Worm (Caenorhabditis elegans) whole organism, L4 larva: ENCODE measurements around the gene Y75B8A.8.

ENCODE experiments used
- D1046.2 ChIP-seq: fragments of 200-800 bp; sonication (Bioruptor generic); IDR thresholded peaks from 2 replicates; pipeline ENCODE4 v1.3.6; 2022; ENCODE audit warnings: missing genetic modification characterization, missing compliant biosample characterization
- F26F4.8 ChIP-seq: fragments of 200-800 bp; sonication (Bioruptor generic); conservative IDR thresholded peaks from 2 replicates; pipeline ENCODE4 v1.3.6; 2022; ENCODE audit warnings: missing genetic modification characterization, missing compliant biosample characterization
- T26A8.4 ChIP-seq: fragments of 200-800 bp; sonication (Bioruptor generic); IDR thresholded peaks from 2 replicates; pipeline ENCODE4 v1.3.6; 2022; ENCODE audit warnings: missing genetic modification characterization, missing compliant biosample characterization
- arid-1 ChIP-seq: fragments of 200-800 bp; sonication (Bioruptor generic); conservative IDR thresholded peaks from 2 replicates; pipeline ENCODE4 v1.3.6; 2022; ENCODE audit warnings: missing genetic modification reagents, missing genetic modification characterization, missing compliant biosample characterization
- ceh-20 ChIP-seq: fragments of 200-800 bp; sonication (Bioruptor generic); IDR thresholded peaks from 2 replicates; pipeline ENCODE4 v1.3.6; 2022; ENCODE audit warnings: missing genetic modification reagents, missing genetic modification characterization, missing compliant biosample characterization
- ceh-32 ChIP-seq: sonication (generic microtip); optimal IDR thresholded peaks from 2 replicates; lab custom pipeline; 2016; ENCODE audit warnings: mild to moderate bottlenecking, missing genetic modification characterization, missing compliant biosample characterization; ENCODE audit not compliant: poor library complexity
- ceh-44 ChIP-seq: fragments of 200-800 bp; sonication (Bioruptor generic); IDR thresholded peaks from 2 replicates; pipeline ENCODE4 v1.3.6; 2022; ENCODE audit warnings: missing genetic modification reagents, missing genetic modification characterization, missing compliant biosample characterization
- ceh-62 ChIP-seq: sonication (generic microtip); optimal IDR thresholded peaks from 2 replicates; lab custom pipeline; 2017; ENCODE audit warnings: missing biosample characterization, missing genetic modification characterization
- ctbp-1 ChIP-seq: fragments of 200-800 bp; sonication (Bioruptor generic); IDR thresholded peaks from 2 replicates; pipeline ENCODE4 v1.3.6; 2022; ENCODE audit warnings: missing genetic modification reagents, missing genetic modification characterization, missing compliant biosample characterization
- daf-16 ChIP-seq, 3 experiments: sonication (generic microtip); optimal IDR thresholded peaks; 2 replicates each; lab custom pipeline; 2016 to 2017; ENCODE audit warnings: missing genetic modification characterization in 3 of 3, missing genetic modification reagents in 3 of 3, mild to moderate bottlenecking in 2 of 3, missing compliant biosample characterization in 2 of 3, missing biosample characterization in 1 of 3, moderate library complexity in 1 of 3
- dmd-9 ChIP-seq: fragments of 200-800 bp; sonication (Bioruptor generic); IDR thresholded peaks from 2 replicates; pipeline ENCODE4 v1.3.6; 2022; ENCODE audit warnings: missing genetic modification reagents, missing genetic modification characterization, missing compliant biosample characterization
- duxl-1 ChIP-seq: sonication (generic microtip); optimal IDR thresholded peaks from 2 replicates; lab custom pipeline; 2016; ENCODE audit warnings: mild to moderate bottlenecking, missing genetic modification characterization, moderate library complexity, missing compliant biosample characterization; ENCODE audit not compliant: poor library complexity
- dve-1 ChIP-seq: sonication (generic microtip); optimal IDR thresholded peaks from 2 replicates; lab custom pipeline; 2017; ENCODE audit warnings: antibody characterized with exemption, mild to moderate bottlenecking, missing genetic modification characterization, missing compliant biosample characterization; ENCODE audit not compliant: insufficient read depth
- egl-43 ChIP-seq: fragments of 200-800 bp; sonication (Bioruptor generic); IDR thresholded peaks from 2 replicates; pipeline ENCODE4 v1.3.6; 2022; ENCODE audit warnings: missing genetic modification reagents, missing genetic modification characterization, missing compliant biosample characterization
- fkh-10 ChIP-seq: fragments of 150-350 bp; optimal IDR thresholded peaks from 2 replicates; lab custom pipeline; 2014; ENCODE audit warnings: missing biosample characterization, missing genetic modification reagents, missing genetic modification characterization
- gei-8 ChIP-seq: fragments of 200-800 bp; sonication (Bioruptor generic); optimal IDR thresholded peaks from 2 replicates; lab custom pipeline; 2018; ENCODE audit warnings: mild to moderate bottlenecking, missing genetic modification characterization, missing compliant biosample characterization
- hif-1 ChIP-seq, 2 experiments: sonication (generic microtip); optimal IDR thresholded peaks; 2 replicates each; lab custom pipeline; 2016 to 2017; ENCODE audit warnings: missing compliant biosample characterization in 2 of 2, missing genetic modification characterization in 2 of 2, missing genetic modification reagents in 2 of 2, missing genotype in 2 of 2, mild to moderate bottlenecking in 1 of 2
- hlh-30 ChIP-seq: sonication (generic microtip); optimal IDR thresholded peaks from 2 replicates; lab custom pipeline; 2017; ENCODE audit warnings: antibody characterized with exemption, mild to moderate bottlenecking, missing genetic modification characterization, missing compliant biosample characterization; ENCODE audit not compliant: insufficient read depth
- lim-7 ChIP-seq: fragments of 200-800 bp; sonication (Bioruptor generic); IDR thresholded peaks from 2 replicates; pipeline ENCODE4 v1.3.6; 2022; ENCODE audit warnings: missing genetic modification characterization, missing compliant biosample characterization
- lin-15B ChIP-seq: fragments of 150-350 bp; sonication (generic microtip); optimal IDR thresholded peaks from 3 replicates; lab custom pipeline; 2014; ENCODE audit warnings: missing biosample characterization, missing genetic modification characterization
- lin-38 ChIP-seq: fragments of 200-800 bp; sonication (Bioruptor generic); IDR thresholded peaks from 2 replicates; pipeline ENCODE4 v1.3.6; 2022; ENCODE audit warnings: missing genetic modification reagents, missing genetic modification characterization, missing compliant biosample characterization
- madf-9 ChIP-seq: fragments of 200-800 bp; sonication (Bioruptor generic); conservative IDR thresholded peaks from 2 replicates; pipeline ENCODE4 v1.3.6; 2022; ENCODE audit warnings: missing genetic modification reagents, missing genetic modification characterization, missing compliant biosample characterization
- mxl-3 ChIP-seq: fragments of 200-800 bp; sonication (Bioruptor generic); optimal IDR thresholded peaks from 2 replicates; lab custom pipeline; 2018; ENCODE audit warnings: mild to moderate bottlenecking, missing genetic modification characterization, missing compliant biosample characterization
- nhr-10 ChIP-seq: fragments of 150-350 bp; optimal IDR thresholded peaks from 2 replicates; lab custom pipeline; 2014; ENCODE audit warnings: missing biosample characterization, missing genetic modification characterization
- nhr-102 ChIP-seq: sonication (generic microtip); optimal IDR thresholded peaks from 2 replicates; lab custom pipeline; 2016; ENCODE audit warnings: mild to moderate bottlenecking, missing genetic modification characterization, moderate library complexity, missing compliant biosample characterization
- nhr-28 ChIP-seq: fragments of 150-350 bp; optimal IDR thresholded peaks from 2 replicates; lab custom pipeline; 2014; ENCODE audit warnings: missing biosample characterization, missing genetic modification characterization
- pha-4 ChIP-seq, 2 experiments: fragments of 150-350 bp in 1 of 2; fragments of 200-800 bp in 1 of 2; sonication (Bioruptor generic) in 1 of 2; IDR thresholded peaks in 1 of 2; optimal IDR thresholded peaks in 1 of 2; 2 replicates each; pipeline versions ENCODE4 v1.3.6 to Lab custom; 2014 to 2022; ENCODE audit warnings: missing genetic modification characterization in 2 of 2, missing genetic modification reagents in 2 of 2, missing biosample characterization in 1 of 2, missing compliant biosample characterization in 1 of 2
- pqm-1 ChIP-seq: sonication (generic microtip); optimal IDR thresholded peaks from 2 replicates; lab custom pipeline; 2017; ENCODE audit warnings: missing biosample characterization, missing genetic modification characterization
- set-16 ChIP-seq: fragments of 200-800 bp; sonication (Bioruptor generic); IDR thresholded peaks from 2 replicates; pipeline ENCODE4 v1.3.6; 2022; ENCODE audit warnings: missing genetic modification reagents, missing genetic modification characterization, missing compliant biosample characterization
- snpc-1.2 ChIP-seq: fragments of 200-800 bp; sonication (Bioruptor generic); IDR thresholded peaks from 2 replicates; pipeline ENCODE4 v1.3.6; 2022; ENCODE audit warnings: missing genetic modification reagents, missing genetic modification characterization, missing compliant biosample characterization
- snpc-4 ChIP-seq: fragments of 150-350 bp; optimal IDR thresholded peaks from 2 replicates; lab custom pipeline; 2014; ENCODE audit warnings: missing biosample characterization, missing genetic modification characterization
- spr-3 ChIP-seq: fragments of 200-800 bp; sonication (Bioruptor generic); optimal IDR thresholded peaks from 2 replicates; lab custom pipeline; 2018; ENCODE audit warnings: mild to moderate bottlenecking, missing genetic modification characterization, missing compliant biosample characterization
- tra-1 ChIP-seq: fragments of 200-800 bp; sonication (Bioruptor generic); IDR thresholded peaks from 2 replicates; pipeline ENCODE4 v1.3.6; 2022; ENCODE audit warnings: missing genetic modification reagents, missing genetic modification characterization, missing compliant biosample characterization
- unc-62 ChIP-seq, 3 experiments: fragments of 150-350 bp in 1 of 3; sonication (generic microtip); optimal IDR thresholded peaks in 2 of 3; peaks in 1 of 3; 1 replicate in 1 of 3; 2 replicates in 2 of 3; lab custom pipeline; 2014 to 2017; ENCODE audit warnings: missing biosample characterization in 3 of 3, missing genetic modification characterization in 3 of 3, missing genetic modification reagents in 3 of 3, missing genotype in 1 of 3
- zag-1 ChIP-seq: fragments of 150-350 bp; optimal IDR thresholded peaks from 2 replicates; lab custom pipeline; 2014; ENCODE audit warnings: missing biosample characterization, missing genetic modification characterization
- zfp-2 ChIP-seq: sonication (generic microtip); optimal IDR thresholded peaks from 2 replicates; lab custom pipeline; 2016; ENCODE audit warnings: mild to moderate bottlenecking, missing genetic modification characterization, missing compliant biosample characterization
- zip-2 ChIP-seq: fragments of 150-350 bp; optimal IDR thresholded peaks from 2 replicates; lab custom pipeline; 2014; ENCODE audit warnings: missing biosample characterization, missing genetic modification characterization

The Y75B8A.8 gene

DNA sequence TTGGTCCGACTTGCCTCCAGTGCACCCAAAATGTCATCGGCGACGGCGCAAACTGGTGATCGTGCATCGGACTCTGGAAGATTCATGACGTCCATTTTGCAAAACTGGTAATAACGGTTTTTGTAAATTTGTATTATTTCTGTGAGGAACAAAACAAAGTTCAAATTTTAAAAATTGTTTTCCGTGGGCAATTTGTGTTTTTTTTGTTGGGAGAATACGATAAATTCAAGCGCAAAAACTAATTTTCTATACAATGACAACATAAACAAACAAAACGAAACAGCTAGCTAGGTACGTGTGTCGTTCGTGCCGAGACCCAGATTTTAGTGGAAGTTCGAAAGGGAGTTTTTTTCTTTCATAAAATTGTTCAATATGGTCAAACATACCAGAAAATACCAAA lies 22.4 kb downstream of the Y75B8A.8 start, which contains the start of gene Y75B8A.10:
Gene Y75B8A.10 (minus strand): TSS at position 101 of the 400 bp plus-strand sequence.
- no peak for TF ChIP-seq T26A8.4 (GFP tag; lab: Robert Waterston, UW)
- no peak for TF ChIP-seq hif-1 (tag; optimal IDR thresholded peaks at IDR 0.05; lab: Kevin White, UChicago)
- TF ChIP-seq snpc-1.2 (GFP tag; lab: Robert Waterston, UW), result no peak

DNA sequence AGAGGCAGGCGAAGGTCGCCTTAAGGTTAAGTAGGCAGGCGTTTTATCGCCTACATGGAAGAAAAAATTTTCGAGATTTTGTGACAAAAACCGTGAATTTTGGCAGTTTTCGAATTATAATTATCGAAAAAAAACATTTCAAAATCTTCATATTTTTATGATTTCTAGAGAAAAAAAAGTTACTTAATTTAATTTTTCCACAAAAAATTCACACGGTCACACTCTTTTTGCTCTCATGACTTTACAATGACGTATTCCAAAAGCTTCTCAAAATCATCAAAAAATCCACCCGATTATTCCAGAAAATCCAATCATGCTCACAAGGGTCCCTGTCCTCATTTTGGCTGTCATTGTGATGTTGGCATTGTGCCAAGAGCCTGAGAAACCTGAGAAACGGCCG lies 25.6 kb downstream of the Y75B8A.8 start, which contains the start of gene lury-1:
Gene lury-1 (plus strand): TSS at position 301 of the 400 bp plus-strand sequence.
- TF ChIP-seq spr-3 (GFP tag; lab: Kevin White, UChicago) (no peak), zag-1 (no peak), arid-1 (no peak), dve-1 (tag; lab: Kevin White, UChicago) (no peak), nhr-102 (tag; lab: Kevin White, UChicago) (no peak)

DNA sequence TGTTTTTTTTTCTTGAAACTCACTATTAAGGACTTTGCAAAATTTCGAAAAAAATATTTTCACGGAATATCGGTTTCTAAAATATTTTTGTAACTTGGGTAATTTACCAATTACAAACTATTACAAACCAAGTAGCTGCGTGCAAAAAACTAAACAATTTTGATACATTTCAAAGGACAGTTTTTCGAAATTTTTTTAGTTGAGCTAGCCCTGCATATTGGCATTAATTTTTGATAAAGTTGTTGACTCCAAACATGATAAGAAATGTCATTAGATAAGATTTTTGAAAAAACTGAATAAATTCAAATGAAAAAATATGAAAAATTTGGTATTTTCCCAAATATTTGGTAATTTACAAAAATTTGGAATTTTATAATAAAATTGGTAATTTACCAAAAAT lies 27.7 kb downstream of the Y75B8A.8 start:
- no peak for TF ChIP-seq gei-8 (GFP tag; lab: Kevin White, UChicago)
- no peak for TF ChIP-seq zfp-2
- peak; percentile 22 for TF ChIP-seq pqm-1 (tag; lab: Kevin White, UChicago)
- no peak for TF ChIP-seq fkh-10 (GFP tag; lab: Kevin White, UChicago)
- TF ChIP-seq tra-1 (GFP tag; lab: Robert Waterston, UW), result no peak
- TF ChIP-seq dve-1 (tag; lab: Kevin White, UChicago), result peak; percentile 12
- no peak for TF ChIP-seq nhr-10 (tag; lab: Kevin White, UChicago)
- no peak for TF ChIP-seq ceh-32 (tag; lab: Kevin White, UChicago)
- no peak for TF ChIP-seq zip-2
- no peak for TF ChIP-seq snpc-4 (tag; lab: Kevin White, UChicago)
- no peak for TF ChIP-seq lin-15B
- no peak for TF ChIP-seq daf-16 (GFP tag; optimal IDR thresholded peaks at IDR 0.05; lab: Kevin White, UChicago)
- peak; percentile 75 for TF ChIP-seq daf-16 (tag; optimal IDR thresholded peaks at IDR 0.05; lab: Kevin White, UChicago)
- no peak for TF ChIP-seq madf-9
- no peak for TF ChIP-seq lim-7 (GFP tag; lab: Robert Waterston, UW)
- no peak for TF ChIP-seq spr-3 (GFP tag; lab: Kevin White, UChicago)
- TF ChIP-seq pha-4 (GFP tag; IDR thresholded peaks at IDR 0.05; lab: Robert Waterston, UW), result no peak
- TF ChIP-seq pha-4 (tag; optimal IDR thresholded peaks at IDR 0.05; lab: Kevin White, UChicago), result no peak
- no peak for TF ChIP-seq unc-62 (GFP tag; optimal IDR thresholded peaks at IDR 0.05 in 1 of 2; lab: Kevin White, UChicago)
- TF ChIP-seq unc-62 (tag; optimal IDR thresholded peaks at IDR 0.05; lab: Kevin White, UChicago), result no peak
- TF ChIP-seq F26F4.8 (GFP tag; lab: Robert Waterston, UW), result no peak
- TF ChIP-seq, all 104 proteins: peak for 3

DNA sequence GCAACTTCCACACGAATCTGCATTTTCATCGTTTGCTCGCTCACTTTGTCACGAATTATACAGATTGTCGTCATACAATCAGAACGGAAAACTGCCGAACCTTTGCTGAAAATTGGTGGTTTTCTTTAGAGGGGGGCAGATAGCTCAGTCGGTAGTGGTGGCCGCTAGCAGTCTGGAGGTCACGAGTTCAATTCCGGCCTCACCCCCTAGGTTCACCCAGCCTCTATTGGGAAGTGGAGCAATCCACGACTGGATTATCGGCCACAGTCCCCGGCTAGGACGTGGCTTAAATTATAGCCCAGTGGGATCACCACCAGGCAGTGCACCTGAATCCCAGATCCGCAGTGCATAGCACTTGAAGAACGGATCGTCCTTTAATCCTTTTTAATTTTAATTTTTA lies 32.0 kb downstream of the Y75B8A.8 start:
- TF ChIP-seq ctbp-1 (GFP tag; lab: Robert Waterston, UW) (0 out of 2 replicates have a peak, but pooled peaks have one; percentile 10), set-16 (GFP tag; lab: Robert Waterston, UW) (peak; percentile 47; the same call in 1 of the 2 replicates), dmd-9 (GFP tag; lab: Robert Waterston, UW) (peak; percentile 45; the same call in 1 of the 2 replicates), snpc-1.2 (GFP tag; lab: Robert Waterston, UW) (0 out of 2 replicates have a peak, but pooled peaks have one; percentile 27), egl-43 (peak; percentile 55; the same call in 1 of the 2 replicates), lim-7 (GFP tag; lab: Robert Waterston, UW) (peak; percentile 54; the same call in 1 of the 2 replicates), lin-38 (peak; percentile 39; the same call in 1 of the 2 replicates)
- TF ChIP-seq, all 104 proteins: peak for 7; not testable (repeated sequence) for 97

DNA sequence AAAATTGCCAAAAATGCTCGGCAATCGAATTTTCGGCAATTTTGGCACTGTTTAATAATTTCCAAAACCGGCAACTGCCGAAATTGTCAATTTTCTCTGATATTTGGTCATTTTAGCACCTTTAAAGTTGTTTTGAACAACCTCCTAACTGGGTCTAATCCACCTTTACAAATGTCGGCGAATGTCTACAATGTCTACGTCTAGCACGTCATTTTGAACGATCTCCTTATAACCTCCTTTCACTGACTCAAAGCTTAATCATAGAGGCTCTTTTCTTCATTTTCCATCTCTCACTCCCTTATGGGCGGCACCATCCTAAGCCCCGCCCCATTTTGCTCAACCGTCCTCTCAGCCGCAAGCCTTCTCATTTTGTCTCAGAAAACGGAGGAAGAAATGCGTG lies 33.6 kb downstream of the Y75B8A.8 start, which contains the start of gene Y75B8A.44:
Gene Y75B8A.44 (plus strand): TSS at position 301 of the 400 bp plus-strand sequence.
- no peak for TF ChIP-seq duxl-1 (tag; lab: Kevin White, UChicago)
- no peak for TF ChIP-seq nhr-28
- no peak for TF ChIP-seq ceh-20 (GFP tag; lab: Robert Waterston, UW)
- TF ChIP-seq dve-1 (tag; lab: Kevin White, UChicago), result no peak
- no peak for TF ChIP-seq ceh-62 (tag; lab: Kevin White, UChicago)
- no peak for TF ChIP-seq hlh-30 (tag; lab: Kevin White, UChicago)
- no peak for TF ChIP-seq ceh-44 (GFP tag; lab: Robert Waterston, UW)
- no peak for TF ChIP-seq mxl-3
- no peak for TF ChIP-seq D1046.2 (GFP tag; lab: Robert Waterston, UW)
